Fruit fly (Drosophila melanogaster) whole organism, embryonic: ENCODE results near the gene fz4.
A peak's percentile ranks its signal among the peaks of the same experiment; 100 is the strongest.

Experiments
- ATbp ChIP-seq: fragments of 200-800 bp; sonication (Bioruptor generic); optimal IDR thresholded peaks from 2 replicates; lab custom pipeline; 2017; ENCODE audit warnings: missing biosample characterization, mild to moderate bottlenecking, missing genetic modification characterization, missing genetic modification reagents
- BtbVII ChIP-seq: fragments of 200-800 bp; sonication (Bioruptor generic); optimal IDR thresholded peaks from 3 replicates; lab custom pipeline; 2017; ENCODE audit warnings: missing biosample characterization, mild to moderate bottlenecking, missing genetic modification characterization
- CG10366 ChIP-seq: fragments of 200-800 bp; sonication (Bioruptor generic); IDR thresholded peaks from 2 replicates; pipeline ENCODE4 v1.3.6; 2022; ENCODE audit warnings: missing biosample characterization, missing genetic modification characterization
- CG10462 ChIP-seq: fragments of 200-800 bp; sonication (Bioruptor generic); optimal IDR thresholded peaks from 2 replicates; lab custom pipeline; 2016; ENCODE audit warnings: missing biosample characterization, missing genetic modification characterization
- CG10959 ChIP-seq: fragments of 200-800 bp; sonication (Bioruptor generic); IDR thresholded peaks from 2 replicates; pipeline ENCODE4 v1.3.6; 2022; ENCODE audit warnings: missing biosample characterization, missing genetic modification characterization
- CG12071 ChIP-seq: fragments of 200-800 bp; sonication (Bioruptor generic); optimal IDR thresholded peaks from 3 replicates; lab custom pipeline; 2018; ENCODE audit warnings: missing biosample characterization, mild to moderate bottlenecking, missing genetic modification characterization
- CG14667 ChIP-seq: fragments of 200-800 bp; sonication (Bioruptor generic); IDR thresholded peaks from 2 replicates; pipeline ENCODE4 v1.3.6; 2022; ENCODE audit warnings: missing biosample characterization, missing genetic modification characterization
- CG16863 ChIP-seq: fragments of 200-800 bp; sonication (Bioruptor generic); optimal IDR thresholded peaks from 3 replicates; lab custom pipeline; 2016; ENCODE audit warnings: missing biosample characterization, missing genetic modification characterization
- CG17385 ChIP-seq: fragments of 200-800 bp; sonication (Bioruptor generic); optimal IDR thresholded peaks from 3 replicates; lab custom pipeline; 2018; ENCODE audit warnings: missing biosample characterization, mild to moderate bottlenecking, missing genetic modification characterization
- CG17802 ChIP-seq: fragments of 200-800 bp; sonication (Bioruptor generic); optimal IDR thresholded peaks from 2 replicates; lab custom pipeline; 2018; ENCODE audit warnings: missing biosample characterization, mild to moderate bottlenecking, missing genetic modification characterization, moderate library complexity
- CG2199 ChIP-seq: fragments of 200-800 bp; sonication (Bioruptor generic); IDR thresholded peaks from 3 replicates; pipeline ENCODE4 v1.3.6; 2022; ENCODE audit warnings: missing biosample characterization, missing genetic modification characterization
- CG2678 ChIP-seq: fragments of 200-800 bp; sonication (Bioruptor generic); optimal IDR thresholded peaks from 3 replicates; lab custom pipeline; 2019; ENCODE audit warnings: missing biosample characterization, mild to moderate bottlenecking, missing genetic modification characterization, moderate library complexity
- CG31441 ChIP-seq: fragments of 200-800 bp; sonication (Bioruptor generic); IDR thresholded peaks from 2 replicates; pipeline ENCODE4 v1.3.6; 2022; ENCODE audit warnings: missing biosample characterization, missing genetic modification characterization
- CG32532 ChIP-seq: fragments of 200-800 bp; sonication (Bioruptor generic); IDR thresholded peaks from 2 replicates; pipeline ENCODE4 v1.3.6; 2022; ENCODE audit warnings: missing biosample characterization, missing genetic modification characterization
- CG32772 ChIP-seq: fragments of 200-800 bp; sonication (Bioruptor generic); IDR thresholded peaks from 2 replicates; pipeline ENCODE4 v1.3.6; 2022; ENCODE audit warnings: missing biosample characterization, missing genetic modification characterization
- CG3838 ChIP-seq: fragments of 200-800 bp; sonication (Bioruptor generic); optimal IDR thresholded peaks from 3 replicates; lab custom pipeline; 2016; ENCODE audit warnings: missing biosample characterization, missing genetic modification characterization
- CG4360 ChIP-seq: fragments of 200-800 bp; sonication (Bioruptor generic); IDR thresholded peaks from 2 replicates; pipeline ENCODE4 v1.3.6; 2022; ENCODE audit warnings: missing biosample characterization, missing genetic modification characterization
- CG4404 ChIP-seq: fragments of 200-800 bp; sonication (Bioruptor generic); IDR thresholded peaks from 2 replicates; pipeline ENCODE4 v1.3.6; 2022; ENCODE audit warnings: missing biosample characterization, missing genetic modification characterization
- CG4730 ChIP-seq: fragments of 200-800 bp; sonication (Bioruptor generic); IDR thresholded peaks from 2 replicates; pipeline ENCODE4 v1.3.6; 2022; ENCODE audit warnings: missing biosample characterization, missing genetic modification characterization
- CG6813 ChIP-seq: fragments of 200-800 bp; sonication (Bioruptor generic); optimal IDR thresholded peaks from 2 replicates; lab custom pipeline; 2017; ENCODE audit warnings: missing biosample characterization, missing genetic modification characterization, mild to moderate bottlenecking, moderate library complexity, missing genetic modification reagents
- CG6854 ChIP-seq: fragments of 200-800 bp; sonication (Bioruptor generic); optimal IDR thresholded peaks from 3 replicates; lab custom pipeline; 2017; ENCODE audit warnings: missing biosample characterization, mild to moderate bottlenecking, missing genetic modification characterization
- CG7839 ChIP-seq: fragments of 200-800 bp; sonication (Bioruptor generic); optimal IDR thresholded peaks from 3 replicates; lab custom pipeline; 2018; ENCODE audit warnings: missing biosample characterization, mild to moderate bottlenecking, missing genetic modification characterization, moderate library complexity
- CG8281 ChIP-seq: fragments of 200-800 bp; sonication (Bioruptor generic); optimal IDR thresholded peaks from 2 replicates; lab custom pipeline; 2018; ENCODE audit warnings: missing biosample characterization, mild to moderate bottlenecking, missing genetic modification characterization, moderate library complexity
- Dad ChIP-seq: fragments of 200-800 bp; sonication (Bioruptor generic); optimal IDR thresholded peaks from 3 replicates; lab custom pipeline; 2016; ENCODE audit warnings: missing biosample characterization, missing genetic modification characterization
- Dref ChIP-seq: fragments of 200-800 bp; sonication (Bioruptor generic); IDR thresholded peaks from 2 replicates; pipeline ENCODE4 v1.3.6; 2022; ENCODE audit warnings: missing biosample characterization, missing genetic modification characterization
- Hr39 ChIP-seq: fragments of >200 bp; optimal IDR thresholded peaks from 2 replicates; lab custom pipeline; 2017
- Myb ChIP-seq: fragments of 200-800 bp; sonication (Bioruptor generic); optimal IDR thresholded peaks from 2 replicates; lab custom pipeline; 2016; ENCODE audit warnings: missing biosample characterization, missing genetic modification characterization
- Nf-YA ChIP-seq: fragments of 200-800 bp; sonication (Bioruptor generic); IDR thresholded peaks from 2 replicates; pipeline ENCODE4 v1.3.6; 2022; ENCODE audit warnings: missing biosample characterization, missing genetic modification characterization
- Oli ChIP-seq: fragments of 200-800 bp; sonication (Bioruptor generic); optimal IDR thresholded peaks from 2 replicates; lab custom pipeline; 2018; ENCODE audit warnings: missing biosample characterization, mild to moderate bottlenecking, missing genetic modification characterization, moderate library complexity
- Sox100B ChIP-seq: fragments of 200-800 bp; sonication (Bioruptor generic); optimal IDR thresholded peaks from 3 replicates; lab custom pipeline; 2018; ENCODE audit warnings: missing biosample characterization, mild to moderate bottlenecking, missing genetic modification characterization
- TFAM ChIP-seq: fragments of 200-800 bp; sonication (Bioruptor generic); optimal IDR thresholded peaks from 2 replicates; lab custom pipeline; 2017; ENCODE audit warnings: missing biosample characterization, missing genetic modification characterization, inconsistent platforms
- Xbp1 ChIP-seq: fragments of 200-800 bp; sonication (Bioruptor generic); optimal IDR thresholded peaks from 3 replicates; lab custom pipeline; 2016; ENCODE audit warnings: missing biosample characterization, mild to moderate bottlenecking, missing genetic modification characterization
- amos ChIP-seq: fragments of 200-800 bp; sonication (Bioruptor generic); IDR thresholded peaks from 2 replicates; pipeline ENCODE4 v1.3.6; 2022; ENCODE audit warnings: missing biosample characterization, missing genetic modification characterization; ENCODE audit not compliant: partially characterized antibody
- ato ChIP-seq: fragments of 200-800 bp; sonication (Bioruptor generic); IDR thresholded peaks from 2 replicates; pipeline ENCODE4 v1.3.6; 2022; ENCODE audit warnings: missing biosample characterization, missing genetic modification characterization; ENCODE audit not compliant: partially characterized antibody
- bigmax ChIP-seq: fragments of 200-800 bp; sonication (Bioruptor generic); optimal IDR thresholded peaks from 2 replicates; lab custom pipeline; 2018; ENCODE audit warnings: missing biosample characterization, mild to moderate bottlenecking, missing genetic modification characterization
- danr ChIP-seq: fragments of 200-800 bp; sonication (Bioruptor generic); IDR thresholded peaks from 2 replicates; pipeline ENCODE4 v1.3.6; 2022; ENCODE audit warnings: missing biosample characterization, missing genetic modification characterization
- fd102C ChIP-seq: fragments of 200-800 bp; sonication (Bioruptor generic); optimal IDR thresholded peaks from 2 replicates; lab custom pipeline; 2018; ENCODE audit warnings: missing biosample characterization, mild to moderate bottlenecking, missing genetic modification characterization, moderate library complexity
- gem ChIP-seq: fragments of 200-800 bp; sonication (Bioruptor generic); optimal IDR thresholded peaks from 2 replicates; lab custom pipeline; 2019; ENCODE audit warnings: missing biosample characterization, mild to moderate bottlenecking, missing genetic modification characterization, moderate library complexity
- grau ChIP-seq: fragments of 200-800 bp; optimal IDR thresholded peaks from 3 replicates; lab custom pipeline; 2019; ENCODE audit warnings: missing biosample characterization, mild to moderate bottlenecking, missing genetic modification characterization, moderate library complexity
- hth ChIP-seq: fragments of >200 bp; optimal IDR thresholded peaks from 2 replicates; lab custom pipeline; 2017; ENCODE audit warnings: inconsistent platforms
- kah ChIP-seq: fragments of 200-800 bp; sonication (Bioruptor generic); optimal IDR thresholded peaks from 2 replicates; lab custom pipeline; 2018; ENCODE audit warnings: missing biosample characterization, mild to moderate bottlenecking, missing genetic modification characterization
- lmd ChIP-seq: fragments of 200-800 bp; sonication (Bioruptor generic); IDR thresholded peaks from 2 replicates; pipeline ENCODE4 v1.3.6; 2022; ENCODE audit warnings: missing biosample characterization, missing genetic modification characterization
- lola ChIP-seq, 3 experiments: fragments of >200 bp in 2 of 3; fragments of 200-800 bp in 1 of 3; sonication (Bioruptor generic) in 1 of 3; optimal IDR thresholded peaks; 2 replicates each; lab custom pipeline; 2017 to 2019; ENCODE audit warnings: missing biosample characterization in 3 of 3, missing genetic modification characterization in 3 of 3, mild to moderate bottlenecking in 1 of 3, moderate library complexity in 1 of 3
- odd ChIP-seq: fragments of 200-800 bp; sonication (Bioruptor generic); optimal IDR thresholded peaks from 2 replicates; lab custom pipeline; 2017; ENCODE audit warnings: missing biosample characterization, mild to moderate bottlenecking, missing genetic modification characterization
- prd ChIP-seq, 3 experiments: fragments of >200 bp in 2 of 3; fragments of 200-800 bp in 1 of 3; sonication (Bioruptor generic) in 1 of 3; optimal IDR thresholded peaks in 2 of 3; IDR thresholded peaks in 1 of 3; 2 replicates in 2 of 3; 3 replicates in 1 of 3; pipeline versions ENCODE4 v1.3.6 to Lab custom; 2017 to 2022; ENCODE audit warnings: missing biosample characterization in 1 of 3, missing genetic modification characterization in 1 of 3
- run ChIP-seq: fragments of 200-800 bp; sonication (Bioruptor generic); optimal IDR thresholded peaks from 3 replicates; lab custom pipeline; 2018; ENCODE audit warnings: missing biosample characterization, mild to moderate bottlenecking, missing genetic modification characterization
- sens ChIP-seq: fragments of 200-800 bp; sonication (Bioruptor generic); peaks from one replicate; lab custom pipeline; 2016; ENCODE audit warnings: missing biosample characterization, missing genetic modification characterization
- sqz ChIP-seq: fragments of 200-800 bp; sonication (Bioruptor generic); optimal IDR thresholded peaks from 3 replicates; lab custom pipeline; 2018; ENCODE audit warnings: missing biosample characterization, mild to moderate bottlenecking, missing genetic modification characterization
- trh ChIP-seq: fragments of 200-800 bp; sonication (Bioruptor generic); optimal IDR thresholded peaks from 2 replicates; lab custom pipeline; 2016; ENCODE audit warnings: missing biosample characterization, missing genetic modification characterization
- vnd ChIP-seq: fragments of 200-800 bp; sonication (Bioruptor generic); IDR thresholded peaks from 3 replicates; pipeline ENCODE4 v1.3.6; 2022; ENCODE audit warnings: missing biosample characterization, missing genetic modification characterization; ENCODE audit not compliant: partially characterized antibody

Gene fz4

DNA sequence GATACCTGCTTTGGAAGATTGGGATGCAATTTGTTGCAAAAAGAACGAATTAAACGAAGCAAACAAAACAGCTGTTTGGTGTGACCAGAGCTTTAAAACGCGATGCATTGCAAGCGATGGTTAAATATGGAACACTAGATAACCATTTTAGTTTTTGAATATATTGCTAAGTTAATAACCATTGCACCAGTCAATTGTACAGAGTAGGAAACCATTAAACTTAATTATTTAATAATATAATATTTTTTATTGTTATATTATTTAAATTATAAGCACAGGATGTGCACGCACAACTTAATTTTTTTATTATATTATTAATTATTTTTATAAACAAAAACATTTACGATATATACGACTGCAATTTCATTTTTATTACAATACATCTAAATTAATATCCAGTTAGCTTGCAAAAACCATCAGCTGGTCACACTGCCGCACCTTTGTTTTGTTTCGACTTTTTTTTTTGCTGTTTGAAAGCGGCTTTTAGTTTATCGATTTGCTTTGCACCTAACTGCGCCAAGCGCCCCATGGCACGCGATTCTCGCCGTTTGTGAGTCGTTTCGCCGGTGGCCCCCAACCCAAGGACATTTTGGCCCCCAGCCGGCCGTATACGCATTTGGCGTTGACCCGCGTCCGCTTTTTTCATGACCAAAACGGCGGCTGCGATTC, 5.6 kb downstream of the fz4 start, which contains the start of the genes CG4617 and CG8300 (continued):
- no peak for TF ChIP-seq prd (optimal IDR thresholded peaks at IDR 0.05; lab: Kevin White, UChicago)
- peak; percentile 44; the same call in 1 of the 3 replicates for TF ChIP-seq prd (GFP tag; IDR thresholded peaks at IDR 0.05; lab: Robert Waterston, UW)
- no peak for TF ChIP-seq CG6854
- 0 out of 2 replicates have a peak, but pooled peaks have one; percentile 17 for TF ChIP-seq lmd (GFP tag; lab: Robert Waterston, UW)
- TF ChIP-seq CG31441 (GFP tag; lab: Robert Waterston, UW): peak; percentile 41
- TF ChIP-seq CG7839 (tag; lab: Kevin White, UChicago): peak; percentile 56
- no peak for TF ChIP-seq ato
- TF ChIP-seq gem (tag; lab: Kevin White, UChicago): peak; percentile 59
- peak; percentile 27; the same call in 1 of the 2 replicates for TF ChIP-seq Dref (GFP tag; lab: Robert Waterston, UW)
- no peak for TF ChIP-seq Nf-YA
- no peak for TF ChIP-seq kah (GFP tag; lab: Kevin White, UChicago)
- no peak for TF ChIP-seq CG12071 (GFP tag; lab: Kevin White, UChicago)
- TF ChIP-seq CG3838 (GFP tag; lab: Kevin White, UChicago): no peak
- no peak for TF ChIP-seq Dad
- no peak for TF ChIP-seq bigmax (GFP tag; lab: Kevin White, UChicago)
- TF ChIP-seq Sox100B (GFP tag; lab: Kevin White, UChicago): peak; percentile 37
- TF ChIP-seq CG10462 (GFP tag; lab: Kevin White, UChicago): no peak
- no peak for TF ChIP-seq CG2199 (GFP tag; lab: Robert Waterston, UW)
- TF ChIP-seq Xbp1: peak; percentile 22
- peak; percentile 49 for TF ChIP-seq sens
- peak; percentile 69 for TF ChIP-seq sqz (GFP tag; lab: Kevin White, UChicago)
- TF ChIP-seq CG32772 (GFP tag; lab: Robert Waterston, UW): peak; percentile 38; the same call in 1 of the 2 replicates
- TF ChIP-seq Oli: peak; percentile 8
- peak; percentile 61 for TF ChIP-seq CG2678 (tag; lab: Kevin White, UChicago)
- TF ChIP-seq CG4404 (GFP tag; lab: Robert Waterston, UW): 0 out of 2 replicates have a peak, but pooled peaks have one; percentile 7
- TF ChIP-seq CG6813 (GFP tag; lab: Kevin White, UChicago): no peak
- no peak for TF ChIP-seq fd102C
- TF ChIP-seq ATbp: no peak

DNA sequence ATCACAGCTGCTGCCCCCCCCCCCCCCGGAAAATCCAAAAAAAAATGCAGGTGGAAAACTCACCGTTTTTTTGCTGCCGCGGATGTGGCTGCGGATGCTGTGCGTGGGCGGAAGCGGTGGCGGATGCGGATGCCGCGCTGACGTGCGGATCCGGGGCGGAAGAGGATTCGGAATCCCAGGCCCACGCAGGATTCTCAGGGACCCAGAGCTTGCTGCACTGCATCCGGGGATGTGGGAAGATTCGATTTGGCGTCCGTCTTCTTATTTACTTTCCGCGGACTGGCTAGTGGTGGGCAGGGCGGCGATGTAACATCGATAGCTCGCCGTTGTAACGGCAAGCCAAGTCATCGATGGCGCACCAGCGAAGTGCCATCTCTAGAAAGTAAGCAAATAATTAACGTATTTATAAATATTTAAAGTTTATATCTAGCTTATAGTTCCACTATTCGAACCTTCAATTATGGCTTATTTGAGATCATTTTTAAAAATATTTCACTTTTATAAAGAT, 8.1 kb downstream of the fz4 start, which contains the start of gene CG4615:
CG4615 (minus strand) TSS at position 288 of the 508 bp plus-strand sequence.
- TF ChIP-seq Xbp1 (peak; percentile 18), CG8281 (tag; lab: Kevin White, UChicago) (no peak), amos (peak; percentile 92), CG14667 (GFP tag; lab: Robert Waterston, UW) (no peak), TFAM (GFP tag; lab: Kevin White, UChicago) (no peak), danr (no peak), odd (GFP tag; lab: Kevin White, UChicago) (no peak), run (no peak), Hr39 (no peak), CG10366 (GFP tag; lab: Robert Waterston, UW) (no peak), BtbVII (GFP tag; lab: Kevin White, UChicago) (no peak), hth (lab: Kevin White, UChicago) (no peak), CG4360 (no peak; the same call in 1 of the 2 replicates), CG32532 (GFP tag; lab: Robert Waterston, UW) (peak; percentile 73), ato (peak; percentile 82), CG4730 (GFP tag; lab: Robert Waterston, UW) (no peak), vnd (GFP tag; lab: Robert Waterston, UW) (peak; percentile 77), lola (GFP tag; optimal IDR thresholded peaks at IDR 0.05; lab: Kevin White, UChicago) (no peak), CG16863 (GFP tag; lab: Kevin White, UChicago) (no peak), grau (no peak), CG10959 (no peak), Myb (GFP tag; lab: Kevin White, UChicago) (peak; percentile 69), CG17385 (GFP tag; lab: Kevin White, UChicago) (no peak), CG17802 (tag; lab: Kevin White, UChicago) (no peak), trh (GFP tag; lab: Kevin White, UChicago) (no peak)
